Worm (Caenorhabditis elegans): ENCODE results near the gene T27E7.5.

Gene T27E7.5

DNA sequence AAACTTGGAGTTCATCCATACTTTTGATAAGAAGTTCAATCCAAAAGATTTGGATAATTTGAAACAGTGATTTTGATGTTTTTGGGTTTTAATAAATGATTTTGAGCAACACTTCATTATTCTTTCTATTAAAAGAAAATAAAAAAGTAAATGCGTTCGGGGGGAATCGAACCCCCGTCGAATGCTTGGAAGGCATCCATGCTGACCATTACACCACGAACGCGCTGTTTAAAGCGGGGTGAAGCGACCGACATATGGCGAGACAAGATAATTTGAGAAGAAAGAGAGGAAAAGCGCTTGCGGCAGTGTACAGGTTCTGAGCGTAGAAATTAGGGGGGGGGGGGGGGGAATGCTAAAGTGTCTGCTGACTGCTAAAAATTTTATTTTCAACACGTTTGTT lies 39.5 kb downstream of the T27E7.5 start (continued):
- TF ChIP-seq him-1 (tag; optimal IDR thresholded peaks at IDR 0.05) (peak; percentile 62), mxl-1 (tag; optimal IDR thresholded peaks at IDR 0.05) (peak; percentile 39), pbrm-1 (GFP tag; IDR thresholded peaks at IDR 0.05) (peak; percentile 77), madf-6 (GFP tag; IDR thresholded peaks at IDR 0.05) (no peak), ama-1 (optimal IDR thresholded peaks at IDR 0.05) (no peak), ama-1 (GFP tag; optimal IDR thresholded peaks at IDR 0.05) (peak; percentile 68 to 81), rpc-1 (optimal IDR thresholded peaks at IDR 0.05) (peak; percentile 80), rpc-1 (tag; optimal IDR thresholded peaks at IDR 0.05) (peak; percentile 78), ztf-26 (tag; optimal IDR thresholded peaks at IDR 0.05) (no peak), ztf-28 (GFP tag; IDR thresholded peaks at IDR 0.05) (no peak), mel-28 (tag; optimal IDR thresholded peaks at IDR 0.05; ENCODE audit: borderline replicate concordance) (no peak), mcd-1 (GFP tag; IDR thresholded peaks at IDR 0.05) (no peak), athp-1 (tag; optimal IDR thresholded peaks at IDR 0.05) (peak; percentile 49), B0336.3 (GFP tag; IDR thresholded peaks at IDR 0.05) (no peak), ceh-27 (GFP tag; optimal IDR thresholded peaks at IDR 0.05) (no peak), efl-1 (GFP tag; optimal IDR thresholded peaks at IDR 0.05) (no peak), B0261.1 (tag; optimal IDR thresholded peaks at IDR 0.05) (peak; percentile 78), attf-5 (GFP tag; optimal IDR thresholded peaks at IDR 0.05) (no peak), T26A5.8 (tag; optimal IDR thresholded peaks at IDR 0.05) (no peak), F57A8.1 (GFP tag; optimal IDR thresholded peaks at IDR 0.05) (no peak), Y53F4B.3 (GFP tag; IDR thresholded peaks at IDR 0.05) (no peak)

DNA sequence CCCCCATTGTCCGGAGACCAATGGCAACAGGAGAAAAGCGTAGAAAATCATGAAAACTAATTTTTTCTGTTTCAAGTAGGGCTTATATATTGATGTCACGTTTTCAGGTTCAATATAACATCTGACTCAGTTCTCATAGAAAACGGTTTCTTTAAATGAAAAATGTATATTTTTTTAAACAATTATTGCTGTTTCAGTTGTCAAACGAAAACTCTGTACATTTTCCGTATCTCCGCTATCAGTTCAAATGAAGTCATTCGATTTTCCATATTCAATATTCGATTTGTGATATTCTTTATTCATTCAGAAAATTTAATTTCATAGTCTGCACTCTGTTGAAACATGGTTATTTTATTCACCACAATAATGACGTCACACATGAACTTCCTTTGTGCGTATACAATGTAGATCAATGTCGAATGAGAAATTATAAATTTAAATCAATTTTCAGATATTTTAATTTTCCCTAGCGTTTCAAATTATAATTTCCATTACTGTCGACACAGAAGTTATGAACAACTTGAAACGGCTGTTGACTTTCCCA lies 41.8 kb downstream of the T27E7.5 start, which contains the start of gene Y57G11B.8:
Gene Y57G11B.8 (minus strand): TSS at position 51 of the 544 bp plus-strand sequence.
- no peak for TF ChIP-seq snpc-4 (GFP tag; optimal IDR thresholded peaks at IDR 0.05)
- TF ChIP-seq snpc-4 (tag; optimal IDR thresholded peaks at IDR 0.05) = peak in 1 of 4 experiments; percentile 52
- TF ChIP-seq ztf-22 (GFP tag; optimal IDR thresholded peaks at IDR 0.05) = no peak
- no peak for TF ChIP-seq ceh-79 (tag; optimal IDR thresholded peaks at IDR 0.05)
- no peak for TF ChIP-seq K12H6.12 (tag; optimal IDR thresholded peaks at IDR 0.05)
- TF ChIP-seq attf-6 (GFP tag; IDR thresholded peaks at IDR 0.05) = peak; percentile 40; the same call in 1 of the 2 replicates
- no peak for TF ChIP-seq hlh-26 (GFP tag; conservative IDR thresholded peaks at IDR 0.05)

DNA sequence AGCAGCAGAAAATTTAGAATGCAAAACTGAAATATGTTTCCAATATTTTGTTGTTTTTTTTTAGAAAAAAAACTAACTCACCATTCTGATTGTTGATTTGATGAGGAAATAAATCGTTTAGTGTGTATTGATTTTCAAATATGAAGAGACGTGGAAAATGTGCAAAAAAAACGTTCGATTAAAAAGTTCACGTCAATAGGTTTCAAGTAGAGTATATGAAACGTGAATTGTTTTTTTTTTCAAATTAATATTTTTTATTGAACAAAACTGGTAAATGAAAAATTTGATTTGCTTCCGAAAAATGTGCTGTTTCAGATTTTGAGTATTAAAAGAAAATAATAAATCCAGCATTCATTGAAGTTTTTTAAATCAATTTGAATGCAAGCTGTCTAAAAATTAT lies 44.0 kb downstream of the T27E7.5 start, which contains the start of gene irld-18:
Gene irld-18 (minus strand): TSS at position 101 of the 400 bp plus-strand sequence.
- TF ChIP-seq egl-18 (GFP tag; IDR thresholded peaks at IDR 0.05) (no peak), sdz-38 (tag; optimal IDR thresholded peaks at IDR 0.05) (no peak), hrde-1 (tag; optimal IDR thresholded peaks at IDR 0.05; ENCODE audit: borderline replicate concordance) (no peak), ceh-91 (GFP tag; IDR thresholded peaks at IDR 0.05) (no peak), attf-5 (GFP tag; optimal IDR thresholded peaks at IDR 0.05) (no peak), lir-1 (GFP tag; conservative IDR thresholded peaks at IDR 0.05) (no peak)

DNA sequence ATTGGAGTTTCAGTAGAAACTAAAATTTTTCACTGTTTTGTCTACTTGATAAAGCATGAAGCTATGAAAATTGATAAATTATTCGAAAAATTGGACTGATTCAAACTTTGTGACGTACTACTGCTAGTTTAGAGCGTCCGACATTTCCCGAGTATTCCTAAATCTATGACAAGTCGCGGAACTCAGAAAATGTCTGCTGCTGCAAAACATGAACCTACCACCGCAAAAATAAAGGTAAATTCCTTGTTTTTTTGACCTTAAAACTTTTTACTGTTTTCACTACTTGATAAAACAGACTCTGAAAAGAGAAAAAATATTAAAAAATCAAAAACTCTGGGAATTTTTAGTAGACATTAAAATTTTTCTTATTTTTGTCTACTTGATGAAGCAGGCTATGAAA lies 49.8 kb downstream of the T27E7.5 start:
- TF ChIP-seq ztf-22 (GFP tag; optimal IDR thresholded peaks at IDR 0.05) (no peak), attf-6 (GFP tag; IDR thresholded peaks at IDR 0.05) (peak; percentile 71), mel-28 (tag; optimal IDR thresholded peaks at IDR 0.05; ENCODE audit: borderline replicate concordance) (no peak), F57C9.4 (tag; optimal IDR thresholded peaks at IDR 0.05) (no peak), chd-7 (tag; optimal IDR thresholded peaks at IDR 0.05) (no peak), efl-1 (GFP tag; optimal IDR thresholded peaks at IDR 0.05) (no peak), madf-10 (tag; optimal IDR thresholded peaks at IDR 0.05) (no peak), snpc-1.1 (tag; optimal IDR thresholded peaks at IDR 0.05; ENCODE audit: insufficient read depth) (peak; percentile 5), snpc-4 (GFP tag; optimal IDR thresholded peaks at IDR 0.05) (peak; percentile 64), snpc-4 (tag; optimal IDR thresholded peaks at IDR 0.05) (peak in 2 of 4 experiments; percentile 70 to 84), athp-1 (tag; optimal IDR thresholded peaks at IDR 0.05) (no peak)

All from whole organism, young adult.